Worm (Caenorhabditis elegans) whole organism, L4 larva: ENCODE results near the gene dnj-19.
A peak's percentile ranks its signal among the peaks of the same experiment; 100 is the strongest.

Experiments
- D1046.2 ChIP-seq: fragments of 200-800 bp; sonication (Bioruptor generic); IDR thresholded peaks from 2 replicates; pipeline ENCODE4 v1.3.6; 2022; ENCODE audit warnings: missing genetic modification characterization, missing compliant biosample characterization
- F26F4.8 ChIP-seq: fragments of 200-800 bp; sonication (Bioruptor generic); conservative IDR thresholded peaks from 2 replicates; pipeline ENCODE4 v1.3.6; 2022; ENCODE audit warnings: missing genetic modification characterization, missing compliant biosample characterization
- F44E2.7 ChIP-seq: fragments of 200-800 bp; sonication (Bioruptor generic); IDR thresholded peaks from 2 replicates; pipeline ENCODE4 v2.1.2; 2022; ENCODE audit warnings: missing genetic modification characterization, missing compliant biosample characterization
- T20F7.1 ChIP-seq: fragments of 200-800 bp; sonication (Bioruptor generic); optimal IDR thresholded peaks from 2 replicates; lab custom pipeline; 2018; ENCODE audit warnings: mild to moderate bottlenecking, missing genetic modification characterization, missing compliant biosample characterization
- Y105C5A.15 ChIP-seq: fragments of 200-800 bp; sonication (Bioruptor generic); IDR thresholded peaks from 2 replicates; pipeline ENCODE4 v1.3.6; 2022; ENCODE audit warnings: missing genetic modification characterization, missing compliant biosample characterization
- ZK337.2 ChIP-seq: fragments of 200-800 bp; sonication (Bioruptor generic); IDR thresholded peaks from 2 replicates; pipeline ENCODE4 v1.3.6; 2022; ENCODE audit warnings: missing genetic modification reagents, missing genetic modification characterization, missing compliant biosample characterization
- ZK546.5 ChIP-seq, 2 experiments: sonication (generic microtip); optimal IDR thresholded peaks; 2 replicates each; lab custom pipeline; 2017; ENCODE audit warnings: missing biosample characterization in 2 of 2, missing genetic modification characterization in 2 of 2
- attf-4 ChIP-seq: sonication (generic microtip); optimal IDR thresholded peaks from 3 replicates; lab custom pipeline; 2017; ENCODE audit warnings: missing biosample characterization, missing genetic modification characterization
- ceh-44 ChIP-seq: fragments of 200-800 bp; sonication (Bioruptor generic); IDR thresholded peaks from 2 replicates; pipeline ENCODE4 v1.3.6; 2022; ENCODE audit warnings: missing genetic modification reagents, missing genetic modification characterization, missing compliant biosample characterization
- cey-2 ChIP-seq: sonication (generic microtip); optimal IDR thresholded peaks from 3 replicates; lab custom pipeline; 2017; ENCODE audit warnings: missing genetic modification characterization, mild to moderate bottlenecking, missing compliant biosample characterization, antibody characterized with exemption, borderline replicate concordance; ENCODE audit not compliant: insufficient read depth
- ctbp-1 ChIP-seq: fragments of 200-800 bp; sonication (Bioruptor generic); IDR thresholded peaks from 2 replicates; pipeline ENCODE4 v1.3.6; 2022; ENCODE audit warnings: missing genetic modification reagents, missing genetic modification characterization, missing compliant biosample characterization
- daf-16 ChIP-seq, 3 experiments: sonication (generic microtip); optimal IDR thresholded peaks; 2 replicates each; lab custom pipeline; 2016 to 2017; ENCODE audit warnings: missing genetic modification characterization in 3 of 3, missing genetic modification reagents in 3 of 3, mild to moderate bottlenecking in 2 of 3, missing compliant biosample characterization in 2 of 3, missing biosample characterization in 1 of 3, moderate library complexity in 1 of 3
- dmd-6 ChIP-seq: fragments of 200-800 bp; sonication (Bioruptor generic); IDR thresholded peaks from 2 replicates; pipeline ENCODE4 v1.3.6; 2022; ENCODE audit warnings: missing genetic modification reagents, missing genetic modification characterization, missing compliant biosample characterization
- dpl-1 ChIP-seq: fragments of 150-350 bp; optimal IDR thresholded peaks from 2 replicates; lab custom pipeline; 2014; ENCODE audit warnings: missing biosample characterization, missing genetic modification reagents, missing genetic modification characterization
- duxl-1 ChIP-seq: sonication (generic microtip); optimal IDR thresholded peaks from 2 replicates; lab custom pipeline; 2016; ENCODE audit warnings: mild to moderate bottlenecking, missing genetic modification characterization, moderate library complexity, missing compliant biosample characterization; ENCODE audit not compliant: poor library complexity
- fkh-10 ChIP-seq: fragments of 150-350 bp; optimal IDR thresholded peaks from 2 replicates; lab custom pipeline; 2014; ENCODE audit warnings: missing biosample characterization, missing genetic modification reagents, missing genetic modification characterization
- fos-1 ChIP-seq: fragments of 150-350 bp; optimal IDR thresholded peaks from 2 replicates; lab custom pipeline; 2014; ENCODE audit warnings: missing biosample characterization, missing genetic modification characterization
- gei-8 ChIP-seq: fragments of 200-800 bp; sonication (Bioruptor generic); optimal IDR thresholded peaks from 2 replicates; lab custom pipeline; 2018; ENCODE audit warnings: mild to moderate bottlenecking, missing genetic modification characterization, missing compliant biosample characterization
- hlh-11 ChIP-seq: fragments of 200-800 bp; sonication (Bioruptor generic); optimal IDR thresholded peaks from 2 replicates; lab custom pipeline; 2018; ENCODE audit warnings: mild to moderate bottlenecking, missing genetic modification characterization, missing compliant biosample characterization
- jun-1 ChIP-seq: fragments of 150-350 bp; optimal IDR thresholded peaks from 2 replicates; lab custom pipeline; 2014; ENCODE audit warnings: missing biosample characterization, missing genetic modification reagents, missing genetic modification characterization
- lin-1 ChIP-seq: fragments of 200-800 bp; sonication (Bioruptor generic); IDR thresholded peaks from 2 replicates; pipeline ENCODE4 v1.3.6; 2022; ENCODE audit warnings: missing genetic modification reagents, missing genetic modification characterization, missing compliant biosample characterization
- lin-13 ChIP-seq: fragments of 150-350 bp; optimal IDR thresholded peaks from 2 replicates; lab custom pipeline; 2014; ENCODE audit warnings: missing biosample characterization, missing genetic modification reagents, missing genetic modification characterization
- lin-38 ChIP-seq: fragments of 200-800 bp; sonication (Bioruptor generic); IDR thresholded peaks from 2 replicates; pipeline ENCODE4 v1.3.6; 2022; ENCODE audit warnings: missing genetic modification reagents, missing genetic modification characterization, missing compliant biosample characterization
- lir-3 ChIP-seq: sonication (generic microtip); optimal IDR thresholded peaks from 2 replicates; lab custom pipeline; 2016; ENCODE audit warnings: mild to moderate bottlenecking, missing genetic modification characterization, missing compliant biosample characterization
- mxl-2 ChIP-seq: fragments of 200-800 bp; sonication (Bioruptor generic); conservative IDR thresholded peaks from 2 replicates; pipeline ENCODE4 v1.3.6; 2022; ENCODE audit warnings: missing genetic modification reagents, missing genetic modification characterization, missing compliant biosample characterization
- mxl-3 ChIP-seq: fragments of 200-800 bp; sonication (Bioruptor generic); optimal IDR thresholded peaks from 2 replicates; lab custom pipeline; 2018; ENCODE audit warnings: mild to moderate bottlenecking, missing genetic modification characterization, missing compliant biosample characterization
- nhr-102 ChIP-seq: sonication (generic microtip); optimal IDR thresholded peaks from 2 replicates; lab custom pipeline; 2016; ENCODE audit warnings: mild to moderate bottlenecking, missing genetic modification characterization, moderate library complexity, missing compliant biosample characterization
- nhr-11 ChIP-seq: fragments of 150-350 bp; optimal IDR thresholded peaks from 2 replicates; lab custom pipeline; 2014; ENCODE audit warnings: missing biosample characterization, missing genetic modification characterization
- nhr-111 ChIP-seq: fragments of 200-800 bp; sonication (Bioruptor generic); optimal IDR thresholded peaks from 2 replicates; lab custom pipeline; 2018; ENCODE audit warnings: mild to moderate bottlenecking, missing genetic modification characterization, missing compliant biosample characterization
- nhr-28 ChIP-seq: fragments of 150-350 bp; optimal IDR thresholded peaks from 2 replicates; lab custom pipeline; 2014; ENCODE audit warnings: missing biosample characterization, missing genetic modification characterization
- nhr-42 ChIP-seq: fragments of 200-800 bp; sonication (Bioruptor generic); IDR thresholded peaks from 2 replicates; pipeline ENCODE4 v1.3.6; 2022; ENCODE audit warnings: missing genetic modification characterization, missing compliant biosample characterization
- pqm-1 ChIP-seq: sonication (generic microtip); optimal IDR thresholded peaks from 2 replicates; lab custom pipeline; 2017; ENCODE audit warnings: missing biosample characterization, missing genetic modification characterization
- saeg-2 ChIP-seq: fragments of 200-800 bp; sonication (Bioruptor generic); IDR thresholded peaks from 2 replicates; pipeline ENCODE4 v1.3.6; 2022; ENCODE audit warnings: missing genetic modification reagents, missing genetic modification characterization, missing compliant biosample characterization
- skn-1 ChIP-seq: fragments of 150-350 bp; optimal IDR thresholded peaks from 2 replicates; lab custom pipeline; 2014; ENCODE audit warnings: missing biosample characterization, missing genetic modification characterization
- spr-3 ChIP-seq: fragments of 200-800 bp; sonication (Bioruptor generic); optimal IDR thresholded peaks from 2 replicates; lab custom pipeline; 2018; ENCODE audit warnings: mild to moderate bottlenecking, missing genetic modification characterization, missing compliant biosample characterization
- tra-1 ChIP-seq: fragments of 200-800 bp; sonication (Bioruptor generic); IDR thresholded peaks from 2 replicates; pipeline ENCODE4 v1.3.6; 2022; ENCODE audit warnings: missing genetic modification reagents, missing genetic modification characterization, missing compliant biosample characterization
- unc-130 ChIP-seq: sonication (generic microtip); optimal IDR thresholded peaks from 2 replicates; lab custom pipeline; 2016; ENCODE audit warnings: missing genetic modification reagents, missing genetic modification characterization, missing compliant biosample characterization
- unc-62 ChIP-seq, 3 experiments: fragments of 150-350 bp in 1 of 3; sonication (generic microtip); optimal IDR thresholded peaks in 2 of 3; peaks in 1 of 3; 1 replicate in 1 of 3; 2 replicates in 2 of 3; lab custom pipeline; 2014 to 2017; ENCODE audit warnings: missing biosample characterization in 3 of 3, missing genetic modification characterization in 3 of 3, missing genetic modification reagents in 3 of 3, missing genotype in 1 of 3
- vab-7 ChIP-seq: fragments of 200-800 bp; sonication (Bioruptor generic); IDR thresholded peaks from 2 replicates; pipeline ENCODE4 v1.3.6; 2022; ENCODE audit warnings: missing genetic modification reagents, missing genetic modification characterization, missing compliant biosample characterization
- zip-2 ChIP-seq: fragments of 150-350 bp; optimal IDR thresholded peaks from 2 replicates; lab custom pipeline; 2014; ENCODE audit warnings: missing biosample characterization, missing genetic modification characterization
- ztf-11 ChIP-seq: fragments of 150-350 bp; optimal IDR thresholded peaks from 2 replicates; lab custom pipeline; 2014; ENCODE audit warnings: missing biosample characterization, missing genetic modification characterization

The dnj-19 gene

ce11 chrV:5504807-5505442 lies at the start of gene dnj-19, which contains the start of gene nhr-47 (continued):
- TF ChIP-seq nhr-11 (tag; lab: Kevin White, UChicago) (peak; percentile 83), T20F7.1 (GFP tag; lab: Kevin White, UChicago) (peak; percentile 88), ceh-44 (no peak), dmd-6 (peak; percentile 93), tra-1 (GFP tag; lab: Robert Waterston, UW) (peak; percentile 69; the same call in 1 of the 2 replicates), cey-2 (no peak), attf-4 (tag; lab: Kevin White, UChicago) (no peak), D1046.2 (no peak), unc-130 (GFP tag; lab: Kevin White, UChicago) (peak; percentile 66), lin-1 (GFP tag; lab: Robert Waterston, UW) (no peak), spr-3 (peak; percentile 90), nhr-102 (tag; lab: Kevin White, UChicago) (peak; percentile 95), jun-1 (tag; lab: Kevin White, UChicago) (peak; percentile 67), saeg-2 (peak; percentile 83), fos-1 (tag; lab: Kevin White, UChicago) (no peak), vab-7 (GFP tag; lab: Robert Waterston, UW) (peak; percentile 63), F44E2.7 (GFP tag; lab: Robert Waterston, UW) (no peak), nhr-111 (no peak), lir-3 (tag; lab: Kevin White, UChicago) (peak; percentile 3), Y105C5A.15 (GFP tag; lab: Robert Waterston, UW) (no peak), ctbp-1 (GFP tag; lab: Robert Waterston, UW) (peak; percentile 93), ZK337.2 (GFP tag; lab: Robert Waterston, UW) (no peak), F26F4.8 (GFP tag; lab: Robert Waterston, UW) (no peak), dpl-1 (GFP tag; lab: Kevin White, UChicago) (peak; percentile 87), ZK546.5 (tag; optimal IDR thresholded peaks at IDR 0.05; lab: Kevin White, UChicago) (no peak), duxl-1 (peak; percentile 82), nhr-42 (GFP tag; lab: Robert Waterston, UW) (peak; percentile 91), gei-8 (GFP tag; lab: Kevin White, UChicago) (peak; percentile 40), lin-13 (GFP tag; lab: Kevin White, UChicago) (peak; percentile 89), lin-38 (GFP tag; lab: Robert Waterston, UW) (peak; percentile 91), daf-16 (GFP tag; optimal IDR thresholded peaks at IDR 0.05; lab: Kevin White, UChicago) (peak in 1 of 2 experiments; percentile 66), daf-16 (tag; optimal IDR thresholded peaks at IDR 0.05; lab: Kevin White, UChicago) (peak; percentile 73), unc-62 (GFP tag; optimal IDR thresholded peaks at IDR 0.05 in 1 of 2; lab: Kevin White, UChicago) (peak in 1 of 2 experiments; percentile 98), unc-62 (tag; optimal IDR thresholded peaks at IDR 0.05; lab: Kevin White, UChicago) (no peak)

- TF ChIP-seq zip-2 (tag; lab: Kevin White, UChicago) (peak; percentile 89), F26F4.8 (GFP tag; lab: Robert Waterston, UW) (no peak)
- TF ChIP-seq, all 104 proteins: peak for 1
Measured at ce11 chrV:5548497-5548896, 43.8 kb upstream of the dnj-19 start.

DNA sequence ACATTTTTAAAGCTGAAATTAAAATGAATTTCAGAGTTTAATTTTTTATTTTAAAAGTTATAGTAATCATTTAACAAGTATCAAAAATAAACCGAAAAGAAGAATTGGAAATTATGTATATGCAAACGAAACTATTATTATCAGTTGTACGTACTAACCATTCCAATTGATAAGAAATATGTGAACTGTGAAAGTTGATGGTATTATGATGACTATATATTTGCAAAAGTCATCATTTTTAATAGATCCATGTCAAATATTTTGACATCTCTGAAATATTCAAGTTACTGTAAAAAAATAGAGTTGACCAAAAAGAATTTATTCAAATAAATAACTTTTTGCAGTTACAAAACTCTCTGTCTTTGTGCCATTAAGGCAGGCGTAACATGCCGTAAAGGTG lies 43.4 kb upstream of the dnj-19 start, which contains the start of gene ugt-48:
ugt-48 (minus strand) TSS at position 12 of the 400 bp plus-strand sequence.
- TF ChIP-seq skn-1 (no peak), ztf-11 (no peak), pqm-1 (peak; percentile 40), fkh-10 (no peak), mxl-2 (GFP tag; lab: Robert Waterston, UW) (no peak), nhr-28 (tag; lab: Kevin White, UChicago) (peak; percentile 24), hlh-11 (tag; lab: Kevin White, UChicago) (no peak), mxl-3 (GFP tag; lab: Kevin White, UChicago) (no peak)
